Fruit fly (Drosophila melanogaster): Measurements from ENCODE around the gene sl.

The sl gene

dm6 chrX:16383667-16384515, 33.8 kb downstream of the sl start (continued):
- TF ChIP-seq CG6813 (GFP tag; optimal IDR thresholded peaks at IDR 0.05) (peak; percentile 95), ERR (GFP tag; optimal IDR thresholded peaks at IDR 0.05) (peak; percentile 27), CG9797 (GFP tag; optimal IDR thresholded peaks at IDR 0.05) (no peak), al (GFP tag; IDR thresholded peaks at IDR 0.05) (no peak), CG4730 (GFP tag; IDR thresholded peaks at IDR 0.05) (no peak), Gsc (GFP tag; IDR thresholded peaks at IDR 0.05) (no peak), bsh (GFP tag; optimal IDR thresholded peaks at IDR 0.05) (peak in 1 of 2 experiments; percentile 80), HHEX (GFP tag; optimal IDR thresholded peaks at IDR 0.05) (peak; percentile 86), CG17359 (tag; optimal IDR thresholded peaks at IDR 0.05) (peak; percentile 88), hkb (optimal IDR thresholded peaks at IDR 0.05) (no peak), hkb (GFP tag; IDR thresholded peaks at IDR 0.05) (peak; percentile 76), CG18476 (GFP tag; optimal IDR thresholded peaks at IDR 0.05) (peak; percentile 59), ssp (GFP tag; IDR thresholded peaks at IDR 0.05) (no peak), sqz (GFP tag; optimal IDR thresholded peaks at IDR 0.05) (no peak), Mrtf (GFP tag; IDR thresholded peaks at IDR 0.05) (no peak), CG12769 (tag; optimal IDR thresholded peaks at IDR 0.05) (no peak), Deaf1 (tag; optimal IDR thresholded peaks at IDR 0.05) (no peak), Hr51 (GFP tag; optimal IDR thresholded peaks at IDR 0.05) (peak in 1 of 2 experiments; percentile 4), twi (tag; optimal IDR thresholded peaks at IDR 0.05) (peak; percentile 54), CG16815 (GFP tag; optimal IDR thresholded peaks at IDR 0.05) (no peak), CG14710 (tag; optimal IDR thresholded peaks at IDR 0.05) (peak; percentile 78), unc-4 (GFP tag; IDR thresholded peaks at IDR 0.05; ENCODE audit: partially characterized antibody) (no peak), oc (tag; optimal IDR thresholded peaks at IDR 0.05) (no peak), her (GFP tag; optimal IDR thresholded peaks at IDR 0.05) (peak; percentile 63), Dad (GFP tag; optimal IDR thresholded peaks at IDR 0.05) (no peak), CTCF (GFP tag; optimal IDR thresholded peaks at IDR 0.05) (peak; percentile 12), zfh2 (GFP tag; optimal IDR thresholded peaks at IDR 0.05) (no peak), CG12071 (GFP tag; optimal IDR thresholded peaks at IDR 0.05) (peak; percentile 92), CG32772 (GFP tag; IDR thresholded peaks at IDR 0.05) (no peak), CG3838 (GFP tag; optimal IDR thresholded peaks at IDR 0.05) (peak; percentile 66), CG34376 (GFP tag; optimal IDR thresholded peaks at IDR 0.05) (peak; percentile 91), dmrt11E (tag; optimal IDR thresholded peaks at IDR 0.05) (peak; percentile 73), Max (GFP tag; optimal IDR thresholded peaks at IDR 0.05) (peak; percentile 70), Ssrp (tag; optimal IDR thresholded peaks at IDR 0.05) (no peak), ken (GFP tag; IDR thresholded peaks at IDR 0.05) (no peak), CG4404 (GFP tag; IDR thresholded peaks at IDR 0.05) (no peak), pnt (GFP tag; optimal IDR thresholded peaks at IDR 0.05) (no peak), CG13296 (GFP tag; optimal IDR thresholded peaks at IDR 0.05) (peak; percentile 94), CG6175 (GFP tag; IDR thresholded peaks at IDR 0.05) (no peak), CG4617 (GFP tag; optimal IDR thresholded peaks at IDR 0.05; ENCODE audit: borderline replicate concordance) (no peak), CG6854 (GFP tag; optimal IDR thresholded peaks at IDR 0.05) (peak; percentile 76), CG7745 (tag; optimal IDR thresholded peaks at IDR 0.05) (peak; percentile 79), chif (GFP tag; optimal IDR thresholded peaks at IDR 0.05) (peak; percentile 3 to 62), Scr (GFP tag; IDR thresholded peaks at IDR 0.05; ENCODE audit: partially characterized antibody) (no peak), Bteb2 (GFP tag; optimal IDR thresholded peaks at IDR 0.05) (peak; percentile 72), CG10147 (GFP tag; optimal IDR thresholded peaks at IDR 0.05) (peak; percentile 85), Dll (GFP tag; IDR thresholded peaks at IDR 0.05; ENCODE audit: partially characterized antibody) (no peak), Rfx (GFP tag; IDR thresholded peaks at IDR 0.05) (peak; percentile 68; the same call in 1 of the 2 replicates), CG1024 (GFP tag; IDR thresholded peaks at IDR 0.05) (peak; percentile 32; the same call in 1 of the 2 replicates)

All from whole organism, embryonic.